Fruit fly (Drosophila melanogaster) whole organism, adult: ENCODE data around the gene Irbp18.
A peak's percentile ranks its signal among the peaks of the same experiment; 100 is the strongest.

Source experiments
- CG11617 ChIP-seq: fragments of 200-800 bp; sonication (Bioruptor generic); optimal IDR thresholded peaks from 2 replicates; lab custom pipeline; 2017; ENCODE audit warnings: mild to moderate bottlenecking, missing biosample characterization, missing genetic modification reagents, missing genetic modification characterization
- CG12768 ChIP-seq: fragments of 200-800 bp; sonication (Bioruptor generic); optimal IDR thresholded peaks from 2 replicates; lab custom pipeline; 2017; ENCODE audit warnings: missing biosample characterization, missing genetic modification characterization, mild to moderate bottlenecking, moderate library complexity, missing genetic modification reagents
- CG14711 ChIP-seq: fragments of 200-800 bp; sonication (Bioruptor generic); optimal IDR thresholded peaks from 2 replicates; lab custom pipeline; 2018; ENCODE audit warnings: missing biosample characterization, mild to moderate bottlenecking, missing genetic modification characterization, moderate library complexity
- CG1620 ChIP-seq: fragments of 200-800 bp; sonication (Bioruptor generic); optimal IDR thresholded peaks from 2 replicates; lab custom pipeline; 2016; ENCODE audit warnings: missing biosample characterization, missing genetic modification characterization
- CG33017 ChIP-seq: fragments of 200-800 bp; sonication (Bioruptor generic); optimal IDR thresholded peaks from 2 replicates; lab custom pipeline; 2018; ENCODE audit warnings: missing biosample characterization, mild to moderate bottlenecking, missing genetic modification characterization, moderate library complexity
- CG5204 ChIP-seq: fragments of 200-800 bp; sonication (Bioruptor generic); optimal IDR thresholded peaks from 2 replicates; lab custom pipeline; 2016; ENCODE audit warnings: missing biosample characterization, missing genetic modification characterization
- CG7045 ChIP-seq: fragments of 200-800 bp; sonication (Bioruptor generic); optimal IDR thresholded peaks from 2 replicates; lab custom pipeline; 2017; ENCODE audit warnings: missing biosample characterization, mild to moderate bottlenecking, missing genetic modification characterization
- CG7101 ChIP-seq: fragments of 200-800 bp; sonication (Bioruptor generic); optimal IDR thresholded peaks from 2 replicates; lab custom pipeline; 2018; ENCODE audit warnings: missing biosample characterization, mild to moderate bottlenecking, missing genetic modification characterization, moderate library complexity
- Clk ChIP-seq: fragments of 200-800 bp; sonication (Bioruptor generic); optimal IDR thresholded peaks from 2 replicates; lab custom pipeline; 2017; ENCODE audit warnings: missing biosample characterization, missing genetic modification characterization
- Crg-1 ChIP-seq: fragments of 200-800 bp; sonication (Bioruptor generic); optimal IDR thresholded peaks from 2 replicates; lab custom pipeline; 2016; ENCODE audit warnings: missing biosample characterization, missing genetic modification characterization
- Hr96 ChIP-seq: fragments of 200-800 bp; sonication (Bioruptor generic); optimal IDR thresholded peaks from 2 replicates; lab custom pipeline; 2016; ENCODE audit warnings: missing biosample characterization, missing genetic modification characterization
- Mnt ChIP-seq: fragments of 200-800 bp; sonication (Bioruptor generic); optimal IDR thresholded peaks from 2 replicates; lab custom pipeline; 2016; ENCODE audit warnings: missing biosample characterization, mild to moderate bottlenecking, missing genetic modification characterization
- bab1 ChIP-seq: fragments of 200-800 bp; sonication (Bioruptor generic); optimal IDR thresholded peaks from 3 replicates; lab custom pipeline; 2019; ENCODE audit warnings: missing biosample characterization, mild to moderate bottlenecking, missing genetic modification characterization, moderate library complexity
- cic ChIP-seq: fragments of 200-800 bp; sonication (Bioruptor generic); optimal IDR thresholded peaks from 2 replicates; lab custom pipeline; 2017; ENCODE audit warnings: missing biosample characterization, mild to moderate bottlenecking, missing genetic modification characterization, moderate library complexity
- cnc ChIP-seq, 2 experiments: fragments of >200 bp; optimal IDR thresholded peaks; 2 replicates each; lab custom pipeline; 2017
- kay ChIP-seq: fragments of 200-800 bp; sonication (Bioruptor generic); peaks from one replicate; lab custom pipeline; 2016; ENCODE audit warnings: missing biosample characterization, missing genetic modification characterization, borderline replicate concordance
- ovo ChIP-seq: fragments of 200-800 bp; sonication (Bioruptor generic); optimal IDR thresholded peaks from 2 replicates; lab custom pipeline; 2016; ENCODE audit warnings: missing biosample characterization, missing genetic modification characterization
- pad ChIP-seq: fragments of 200-800 bp; sonication (Bioruptor generic); optimal IDR thresholded peaks from 3 replicates; lab custom pipeline; 2017; ENCODE audit warnings: missing biosample characterization, missing genetic modification characterization, mild to moderate bottlenecking, moderate library complexity, missing genetic modification reagents
- tj ChIP-seq: fragments of 200-800 bp; sonication (Bioruptor generic); optimal IDR thresholded peaks from 3 replicates; lab custom pipeline; 2017; ENCODE audit warnings: missing biosample characterization, mild to moderate bottlenecking, missing genetic modification characterization, moderate library complexity
- toe ChIP-seq: fragments of 200-800 bp; sonication (Bioruptor generic); optimal IDR thresholded peaks from 2 replicates; lab custom pipeline; 2016; ENCODE audit warnings: missing biosample characterization, missing genetic modification characterization

Irbp18 gene

dm6 chr3L:11107935-11108334, 9.9 kb upstream of the Irbp18 start, which contains the start of gene CG12522:
Gene CG12522, plus strand, starts transcription at chr3L:11108235.
- no peak for TF ChIP-seq tj (GFP tag; lab: Kevin White, UChicago)

- no peak for TF ChIP-seq CG5204
- no peak for TF ChIP-seq CG11617 (GFP tag; lab: Kevin White, UChicago)
- no peak for TF ChIP-seq Clk (GFP tag; lab: Kevin White, UChicago)
Observed at dm6 chr3L:11107432-11107831, 9.4 kb upstream of the Irbp18 start, which contains the start of gene CG32073. Gene CG32073, minus strand, starts transcription at chr3L:11107582.

dm6 chr3L:11103773-11104172, 5.8 kb upstream of the Irbp18 start, which contains the start of gene CG32071:
Gene CG32071, minus strand, starts transcription at chr3L:11103873.
- TF ChIP-seq CG14711 (no peak), Crg-1 (no peak), bab1 (GFP tag; lab: Kevin White, UChicago) (no peak), CG1620 (GFP tag; lab: Kevin White, UChicago) (no peak), Hr96 (GFP tag; lab: Kevin White, UChicago) (no peak), kay (GFP tag; lab: Kevin White, UChicago) (no peak), CG7101 (tag; lab: Kevin White, UChicago) (no peak), cic (GFP tag; lab: Kevin White, UChicago) (no peak), CG33017 (tag; lab: Kevin White, UChicago) (no peak), Clk (GFP tag; lab: Kevin White, UChicago) (no peak), ovo (no peak), CG5204 (no peak)

- TF ChIP-seq pad (GFP tag; lab: Kevin White, UChicago): no peak
Observed at dm6 chr3L:11102930-11103329, 4.9 kb upstream of the Irbp18 start, which contains the start of gene Elo68alpha. Gene Elo68alpha, minus strand, starts transcription at chr3L:11103030.

dm6 chr3L:11101598-11101997, 3.6 kb upstream of the Irbp18 start, which contains the start of gene Elo68beta:
Gene Elo68beta, minus strand, starts transcription at chr3L:11101698.
- TF ChIP-seq pad (GFP tag; lab: Kevin White, UChicago): no peak
- TF ChIP-seq CG33017 (tag; lab: Kevin White, UChicago): no peak
- TF ChIP-seq kay (GFP tag; lab: Kevin White, UChicago): peak; percentile 19

dm6 chr3L:11096195-11096908, 1.6 kb downstream of the Irbp18 start, which contains the start of the genes CG46439, Iyd and CG33947:
Gene CG46439, minus strand, starts transcription at chr3L:11096245.
Gene Iyd, minus strand, starts transcription at chr3L:11096245.
Gene CG33947, plus strand, starts transcription at chr3L:11096496.
- TF ChIP-seq Mnt (GFP tag; lab: Kevin White, UChicago) (peak; percentile 53), tj (GFP tag; lab: Kevin White, UChicago) (peak; percentile 46), Crg-1 (peak; percentile 54), CG12768 (GFP tag; lab: Kevin White, UChicago) (peak; percentile 43), CG1620 (GFP tag; lab: Kevin White, UChicago) (peak; percentile 8), cic (GFP tag; lab: Kevin White, UChicago) (peak; percentile 33), bab1 (GFP tag; lab: Kevin White, UChicago) (peak; percentile 64), Hr96 (GFP tag; lab: Kevin White, UChicago) (no peak), CG14711 (no peak), CG7101 (tag; lab: Kevin White, UChicago) (peak; percentile 29)

- TF ChIP-seq toe: no peak
- no peak for TF ChIP-seq cnc (optimal IDR thresholded peaks at IDR 0.05; lab: Kevin White, UChicago)
- TF ChIP-seq bab1 (GFP tag; lab: Kevin White, UChicago): no peak
- no peak for TF ChIP-seq cic (GFP tag; lab: Kevin White, UChicago)
- TF ChIP-seq CG5204: no peak
- TF ChIP-seq CG7101 (tag; lab: Kevin White, UChicago): no peak
Observed at dm6 chr3L:11094279-11094678, 3.7 kb downstream of the Irbp18 start.

dm6 chr3L:11093046-11093520, 4.9 kb downstream of the Irbp18 start, which contains the start of gene JIL-1:
Gene JIL-1, minus strand, starts transcription at chr3L:11093193.
- TF ChIP-seq Clk (GFP tag; lab: Kevin White, UChicago) (peak; percentile 67), bab1 (GFP tag; lab: Kevin White, UChicago) (peak; percentile 80), CG5204 (peak; percentile 69), CG12768 (GFP tag; lab: Kevin White, UChicago) (peak; percentile 76), toe (peak; percentile 75), kay (GFP tag; lab: Kevin White, UChicago) (peak; percentile 90), tj (GFP tag; lab: Kevin White, UChicago) (no peak), cic (GFP tag; lab: Kevin White, UChicago) (no peak), ovo (peak; percentile 57), Mnt (GFP tag; lab: Kevin White, UChicago) (peak; percentile 78), CG7101 (tag; lab: Kevin White, UChicago) (peak; percentile 82), CG1620 (GFP tag; lab: Kevin White, UChicago) (peak; percentile 83), CG7045 (peak; percentile 55), CG11617 (GFP tag; lab: Kevin White, UChicago) (peak; percentile 7), cnc (optimal IDR thresholded peaks at IDR 0.05; lab: Kevin White, UChicago) (no peak), CG33017 (tag; lab: Kevin White, UChicago) (peak; percentile 66), pad (GFP tag; lab: Kevin White, UChicago) (peak; percentile 75), Crg-1 (peak; percentile 86), Hr96 (GFP tag; lab: Kevin White, UChicago) (peak; percentile 73), CG14711 (peak; percentile 47)
